Worm (Caenorhabditis elegans) whole organism, L1 larva: ENCODE results near the gene srz-82.
A peak's percentile ranks its signal among the peaks of the same experiment; 100 is the strongest.

ENCODE experiments used
- C34B4.2 ChIP-seq: sonication (generic microtip); optimal IDR thresholded peaks from 2 replicates; lab custom pipeline; 2017; ENCODE audit warnings: mild to moderate bottlenecking, missing genetic modification characterization, missing compliant biosample characterization
- aha-1 ChIP-seq: fragments of 150-350 bp; optimal IDR thresholded peaks from 2 replicates; lab custom pipeline; 2014; ENCODE audit warnings: missing biosample characterization, missing genetic modification characterization
- alr-1 ChIP-seq: fragments of 200-800 bp; sonication (Bioruptor generic); optimal IDR thresholded peaks from 2 replicates; lab custom pipeline; 2018; ENCODE audit warnings: borderline replicate concordance, mild to moderate bottlenecking, missing genetic modification characterization, missing compliant biosample characterization
- blmp-1 ChIP-seq: fragments of 150-350 bp; optimal IDR thresholded peaks from 2 replicates; lab custom pipeline; 2014; ENCODE audit warnings: missing biosample characterization, missing genetic modification characterization
- ceh-8 ChIP-seq: fragments of 200-800 bp; sonication (Bioruptor generic); optimal IDR thresholded peaks from 2 replicates; lab custom pipeline; 2018; ENCODE audit warnings: mild to moderate bottlenecking, missing genetic modification characterization, moderate library complexity, missing compliant biosample characterization
- ceh-90 ChIP-seq: sonication (generic microtip); optimal IDR thresholded peaks from 2 replicates; lab custom pipeline; 2016; ENCODE audit warnings: missing genetic modification characterization, missing compliant biosample characterization
- dsc-1 ChIP-seq: sonication (generic microtip); optimal IDR thresholded peaks from 2 replicates; lab custom pipeline; 2016; ENCODE audit warnings: mild to moderate bottlenecking, missing genetic modification characterization, missing compliant biosample characterization
- efl-1 ChIP-seq, 4 experiments: fragments of 150-350 bp; optimal IDR thresholded peaks in 3 of 4; peaks in 1 of 4; 1 replicate in 1 of 4; 2 replicates in 3 of 4; lab custom pipeline; 2014; ENCODE audit warnings: missing biosample characterization in 2 of 4, missing genetic modification characterization in 2 of 4, missing genetic modification reagents in 2 of 4
- efl-3 ChIP-seq: fragments of 200-800 bp; sonication (Bioruptor generic); optimal IDR thresholded peaks from 2 replicates; lab custom pipeline; 2018; ENCODE audit warnings: mild to moderate bottlenecking, missing genetic modification characterization, missing compliant biosample characterization
- elt-2 ChIP-seq: sonication (generic microtip); optimal IDR thresholded peaks from 2 replicates; lab custom pipeline; 2016; ENCODE audit warnings: missing genetic modification characterization, mild to moderate bottlenecking, inconsistent platforms, missing compliant biosample characterization, missing genetic modification reagents
- elt-3 ChIP-seq, 6 experiments: fragments of 150-350 bp in 1 of 6; sonication (generic microtip); optimal IDR thresholded peaks; 2 replicates each; lab custom pipeline; 2017 to 2018; ENCODE audit warnings: missing biosample characterization in 6 of 6, missing genetic modification characterization in 6 of 6, inconsistent platforms in 1 of 6
- ets-5 ChIP-seq: fragments of 200-800 bp; sonication (Bioruptor generic); IDR thresholded peaks from 2 replicates; pipeline ENCODE4 v1.3.6; 2022; ENCODE audit warnings: missing genetic modification characterization, missing compliant biosample characterization
- fkh-10 ChIP-seq: sonication (generic microtip); optimal IDR thresholded peaks from 2 replicates; lab custom pipeline; 2017; ENCODE audit warnings: missing biosample characterization, missing genetic modification reagents, missing genetic modification characterization
- fkh-4 ChIP-seq: sonication (generic microtip); optimal IDR thresholded peaks from 2 replicates; lab custom pipeline; 2016; ENCODE audit warnings: missing compliant biosample characterization, missing genetic modification characterization, borderline replicate concordance
- grh-1 ChIP-seq: fragments of 200-800 bp; sonication (Bioruptor generic); IDR thresholded peaks from 2 replicates; pipeline ENCODE4 v1.3.6; 2022; ENCODE audit warnings: missing genetic modification reagents, missing genetic modification characterization, missing compliant biosample characterization
- hlh-17 ChIP-seq: fragments of 200-800 bp; sonication (Bioruptor generic); optimal IDR thresholded peaks from 2 replicates; lab custom pipeline; 2018; ENCODE audit warnings: missing genetic modification characterization, mild to moderate bottlenecking, missing compliant biosample characterization, moderate library complexity, borderline replicate concordance
- hlh-4 ChIP-seq: sonication (generic microtip); optimal IDR thresholded peaks from 2 replicates; lab custom pipeline; 2016; ENCODE audit warnings: mild to moderate bottlenecking, missing genetic modification characterization, missing compliant biosample characterization
- hpl-2 ChIP-seq: fragments of 150-350 bp; optimal IDR thresholded peaks from 2 replicates; lab custom pipeline; 2014; ENCODE audit warnings: missing biosample characterization, missing genetic modification reagents, missing genetic modification characterization
- jun-1 ChIP-seq: fragments of 150-350 bp; optimal IDR thresholded peaks from 2 replicates; lab custom pipeline; 2014; ENCODE audit warnings: missing biosample characterization, missing genetic modification reagents, missing genetic modification characterization
- lin-14 ChIP-seq: fragments of 200-800 bp; sonication (Bioruptor generic); optimal IDR thresholded peaks from 2 replicates; lab custom pipeline; 2018; ENCODE audit warnings: mild to moderate bottlenecking, missing genetic modification characterization, moderate library complexity, missing compliant biosample characterization
- lin-39 ChIP-seq: fragments of 150-350 bp; optimal IDR thresholded peaks from 2 replicates; lab custom pipeline; 2014; ENCODE audit warnings: missing biosample characterization, missing genetic modification reagents, missing genetic modification characterization
- mab-9 ChIP-seq: fragments of 200-800 bp; sonication (Bioruptor generic); IDR thresholded peaks from 2 replicates; pipeline ENCODE4 v1.3.6; 2022; ENCODE audit warnings: missing genetic modification reagents, missing genetic modification characterization, missing compliant biosample characterization
- mdl-1 ChIP-seq, 2 experiments: fragments of 150-350 bp; optimal IDR thresholded peaks; 2 replicates each; lab custom pipeline; 2014 to 2017; ENCODE audit warnings: missing biosample characterization in 2 of 2, missing genetic modification characterization in 2 of 2, inconsistent platforms in 1 of 2
- nhr-12 ChIP-seq: sonication (generic microtip); optimal IDR thresholded peaks from 2 replicates; lab custom pipeline; 2017; ENCODE audit warnings: missing biosample characterization, missing genetic modification characterization
- nhr-237 ChIP-seq: fragments of 150-350 bp; optimal IDR thresholded peaks from 2 replicates; lab custom pipeline; 2014; ENCODE audit warnings: missing biosample characterization, missing genetic modification characterization
- nhr-47 ChIP-seq: sonication (generic microtip); optimal IDR thresholded peaks from 2 replicates; lab custom pipeline; 2016; ENCODE audit warnings: mild to moderate bottlenecking, missing genetic modification characterization, moderate library complexity, missing compliant biosample characterization
- nhr-84 ChIP-seq: sonication (generic microtip); optimal IDR thresholded peaks from 2 replicates; lab custom pipeline; 2017; ENCODE audit warnings: missing biosample characterization, missing genetic modification characterization
- nhr-85 ChIP-seq: sonication (generic microtip); peaks from one replicate; lab custom pipeline; 2016; ENCODE audit warnings: missing genetic modification characterization, inconsistent platforms, missing compliant biosample characterization
- sptf-1 ChIP-seq: fragments of 150-350 bp; optimal IDR thresholded peaks from 2 replicates; lab custom pipeline; 2014; ENCODE audit warnings: missing biosample characterization, missing genetic modification characterization
- sup-37 ChIP-seq: fragments of 200-800 bp; sonication (Bioruptor generic); optimal IDR thresholded peaks from 2 replicates; lab custom pipeline; 2018; ENCODE audit warnings: mild to moderate bottlenecking, missing genetic modification characterization, missing compliant biosample characterization
- tbx-2 ChIP-seq: sonication (generic microtip); optimal IDR thresholded peaks from 2 replicates; lab custom pipeline; 2016; ENCODE audit warnings: missing genetic modification characterization, missing compliant biosample characterization
- unc-98 ChIP-seq: fragments of 200-800 bp; sonication (Bioruptor generic); IDR thresholded peaks from 2 replicates; pipeline ENCODE4 v1.3.6; 2022; ENCODE audit warnings: missing genetic modification characterization, missing compliant biosample characterization
- vab-15 ChIP-seq: sonication (generic microtip); optimal IDR thresholded peaks from 2 replicates; lab custom pipeline; 2017; ENCODE audit warnings: missing genotype, mild to moderate bottlenecking, missing genetic modification characterization, missing compliant biosample characterization
- xbp-1 ChIP-seq: sonication (generic microtip); optimal IDR thresholded peaks from 2 replicates; lab custom pipeline; 2016; ENCODE audit warnings: missing genetic modification characterization, missing compliant biosample characterization
- zag-1 ChIP-seq: fragments of 150-350 bp; optimal IDR thresholded peaks from 2 replicates; lab custom pipeline; 2014; ENCODE audit warnings: missing biosample characterization, missing genetic modification characterization
- ztf-4 ChIP-seq: fragments of 150-350 bp; optimal IDR thresholded peaks from 2 replicates; lab custom pipeline; 2014; ENCODE audit warnings: missing biosample characterization, missing genetic modification characterization

srz-82 gene

ce11 chrIV:3452516-3452915 lies 30.2 kb upstream of the srz-82 start:
- TF ChIP-seq nhr-47 (no peak), dsc-1 (tag; lab: Kevin White, UChicago) (no peak)

- peak; percentile 93 for TF ChIP-seq hlh-4 (tag; lab: Kevin White, UChicago)
- no peak for TF ChIP-seq hlh-17
- no peak for TF ChIP-seq C34B4.2 (tag; lab: Kevin White, UChicago)
- TF ChIP-seq, all 84 proteins: peak for 1
Measured at ce11 chrIV:3453346-3453745, 29.3 kb upstream of the srz-82 start, which contains the start of gene srz-23. TSS of gene srz-23 (plus strand) at chrIV:3453608.

- TF ChIP-seq ets-5 (no peak), hlh-4 (tag; lab: Kevin White, UChicago) (no peak), zag-1 (tag; lab: Kevin White, UChicago) (no peak), efl-1 (optimal IDR thresholded peaks at IDR 0.05; lab: Kevin White, UChicago) (peak in 1 of 2 experiments; percentile 53), efl-1 (GFP tag; optimal IDR thresholded peaks at IDR 0.05 in 1 of 2; lab: Kevin White, UChicago) (no peak), xbp-1 (tag; lab: Kevin White, UChicago) (no peak), unc-98 (no peak), blmp-1 (tag; lab: Kevin White, UChicago) (peak; percentile 21), lin-39 (tag; lab: Kevin White, UChicago) (no peak)
Measured at ce11 chrIV:3463254-3463653, 19.4 kb upstream of the srz-82 start, which contains the start of gene F58E2.4. TSS of gene F58E2.4 (plus strand) at chrIV:3463387.

- TF ChIP-seq mab-9 (GFP tag; lab: Robert Waterston, UW) = no peak
- TF ChIP-seq ztf-4 (tag; lab: Kevin White, UChicago) = no peak
- TF ChIP-seq ceh-8 = no peak
- no peak for TF ChIP-seq hlh-17
- TF ChIP-seq tbx-2 = no peak
- TF ChIP-seq C34B4.2 (tag; lab: Kevin White, UChicago) = no peak
- TF ChIP-seq aha-1 (tag; lab: Kevin White, UChicago) = no peak
- no peak for TF ChIP-seq mdl-1 (tag; optimal IDR thresholded peaks at IDR 0.05; lab: Kevin White, UChicago)
- no peak for TF ChIP-seq blmp-1 (tag; lab: Kevin White, UChicago)
- no peak for TF ChIP-seq jun-1 (tag; lab: Kevin White, UChicago)
- no peak for TF ChIP-seq sptf-1
- no peak for TF ChIP-seq efl-3
- no peak for TF ChIP-seq nhr-85 (tag; lab: Kevin White, UChicago)
- no peak for TF ChIP-seq sup-37 (GFP tag; lab: Kevin White, UChicago)
- TF ChIP-seq nhr-12 = no peak
- TF ChIP-seq nhr-237 (tag; lab: Kevin White, UChicago) = no peak
- no peak for TF ChIP-seq hpl-2
Measured at ce11 chrIV:3467128-3467527, 15.6 kb upstream of the srz-82 start, which contains the start of gene F58E2.3. TSS of gene F58E2.3 (plus strand) at chrIV:3467428.

ce11 chrIV:3467751-3468150 lies 14.9 kb upstream of the srz-82 start:
- no peak for TF ChIP-seq aha-1 (tag; lab: Kevin White, UChicago)
- no peak for TF ChIP-seq elt-3 (tag; optimal IDR thresholded peaks at IDR 0.05; lab: Kevin White, UChicago)
- no peak for TF ChIP-seq ztf-4 (tag; lab: Kevin White, UChicago)
- TF ChIP-seq nhr-84 (tag; lab: Kevin White, UChicago) = no peak
- no peak for TF ChIP-seq alr-1 (tag; lab: Kevin White, UChicago)
- no peak for TF ChIP-seq unc-98
- TF ChIP-seq fkh-10 (GFP tag; lab: Kevin White, UChicago) = no peak
- no peak for TF ChIP-seq vab-15 (tag; lab: Kevin White, UChicago)
- TF ChIP-seq fkh-4 (tag; lab: Kevin White, UChicago) = no peak
- TF ChIP-seq nhr-47 = no peak
- no peak for TF ChIP-seq lin-14 (GFP tag; lab: Kevin White, UChicago)
- TF ChIP-seq grh-1 = no peak
- TF ChIP-seq ceh-90 (tag; lab: Kevin White, UChicago) = no peak
- TF ChIP-seq elt-2 = no peak
